Worm (Caenorhabditis elegans): ENCODE results near the gene pfk-1.1.
A peak's percentile ranks its signal among the peaks of the same experiment; 100 is the strongest.

- no peak for TF ChIP-seq zag-1 (tag; optimal IDR thresholded peaks at IDR 0.05)
- TF ChIP-seq blmp-1 (tag; optimal IDR thresholded peaks at IDR 0.05; ENCODE audit: insufficient read depth) = peak; percentile 46
- no peak for TF ChIP-seq lin-39 (tag; optimal IDR thresholded peaks at IDR 0.05)
- no peak for TF ChIP-seq elt-1 (tag; optimal IDR thresholded peaks at IDR 0.05)
- TF ChIP-seq elt-3 (tag; optimal IDR thresholded peaks at IDR 0.05) = no peak
- TF ChIP-seq ceh-16 (tag; optimal IDR thresholded peaks at IDR 0.05) = no peak
- no peak for TF ChIP-seq mdl-1 (tag; optimal IDR thresholded peaks at IDR 0.05)
Observed at ce11 chrX:2895646-2896045, 45.0 kb upstream of the pfk-1.1 start.

Measured in whole organism, L2 larva.